Worm (Caenorhabditis elegans): ENCODE results near the gene K10B2.4.

DNA sequence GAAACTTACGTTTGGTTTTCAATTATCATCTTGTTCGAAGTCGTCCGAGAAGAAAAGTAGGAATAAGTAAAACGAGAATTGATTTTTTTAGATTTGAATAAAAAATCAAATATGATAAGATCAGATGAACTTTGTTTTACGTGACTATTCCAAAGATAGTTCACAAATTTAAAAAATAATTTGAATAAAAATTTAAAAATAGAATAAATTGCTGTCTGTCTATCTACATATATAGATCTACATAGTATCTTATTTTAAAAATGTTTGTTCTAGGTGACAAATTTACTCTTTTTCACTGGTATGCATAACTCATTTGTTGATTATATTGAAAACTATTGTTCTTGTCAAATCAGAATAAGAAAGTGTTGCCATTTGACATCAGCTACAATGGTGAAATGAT, 27.2 kb upstream of the K10B2.4 start, which contains the start of gene F58F12.2:
- TF ChIP-seq T22C8.4 (GFP tag; IDR thresholded peaks at IDR 0.05) (no peak), cog-1 (tag; optimal IDR thresholded peaks at IDR 0.05) (no peak), ztf-23 (GFP tag; IDR thresholded peaks at IDR 0.05) (no peak), med-1 (GFP tag; optimal IDR thresholded peaks at IDR 0.05; ENCODE audit: insufficient read depth) (no peak), ztf-29 (GFP tag; IDR thresholded peaks at IDR 0.05) (no peak), klf-2 (GFP tag; conservative IDR thresholded peaks at IDR 0.05) (no peak)

Measured in whole organism, midembryonic.